Worm (Caenorhabditis elegans): Measurements from ENCODE around the gene asp-1.

ce11 chrV:19037222-19037621 is 13.3 kb downstream of the asp-1 start, which contains the start of gene asp-17:
- TF ChIP-seq hlh-6 (tag; optimal IDR thresholded peaks at IDR 0.05) (no peak), ceh-6 (GFP tag; optimal IDR thresholded peaks at IDR 0.05) (no peak), C38D4.7 (GFP tag; optimal IDR thresholded peaks at IDR 0.05) (no peak)
